Fruit fly (Drosophila melanogaster) whole organism, embryonic: ENCODE data around the gene CG9586.

Experiments
- Abd-B ChIP-seq: fragments of 200-800 bp; sonication (Bioruptor generic); optimal IDR thresholded peaks from 2 replicates; lab custom pipeline; 2018; ENCODE audit warnings: missing biosample characterization, mild to moderate bottlenecking, missing genetic modification characterization, moderate library complexity
- Aef1 ChIP-seq: fragments of 200-800 bp; sonication (Bioruptor generic); IDR thresholded peaks from 3 replicates; pipeline ENCODE4 v1.3.6; 2022; ENCODE audit warnings: missing biosample characterization, missing genetic modification characterization
- Awh ChIP-seq: fragments of 200-800 bp; sonication (Bioruptor generic); IDR thresholded peaks from 2 replicates; pipeline ENCODE4, ENCODE4 v1.3.6; 2022; ENCODE audit warnings: missing biosample characterization, missing genetic modification characterization
- B-H1 ChIP-seq: fragments of 200-800 bp; sonication (Bioruptor generic); IDR thresholded peaks from 3 replicates; pipeline ENCODE4 v1.3.6; 2022; ENCODE audit warnings: missing biosample characterization, missing genetic modification characterization
- B-H2 ChIP-seq: fragments of 200-800 bp; sonication (Bioruptor generic); optimal IDR thresholded peaks from 2 replicates; lab custom pipeline; 2018; ENCODE audit warnings: missing biosample characterization, mild to moderate bottlenecking, missing genetic modification characterization
- Bgb ChIP-seq: fragments of 200-800 bp; sonication (Bioruptor generic); IDR thresholded peaks from 2 replicates; pipeline ENCODE4 v1.3.6; 2022; ENCODE audit warnings: missing biosample characterization, missing genetic modification characterization; ENCODE audit not compliant: partially characterized antibody
- C15 ChIP-seq: fragments of 200-800 bp; sonication (Bioruptor generic); IDR thresholded peaks from 3 replicates; pipeline ENCODE4 v1.3.6; 2022; ENCODE audit warnings: missing biosample characterization, missing genetic modification characterization
- CG13624 ChIP-seq: fragments of 200-800 bp; sonication (Bioruptor generic); optimal IDR thresholded peaks from 2 replicates; lab custom pipeline; 2016; ENCODE audit warnings: missing biosample characterization, missing genetic modification characterization
- CG13894 ChIP-seq: fragments of 200-800 bp; sonication (Bioruptor generic); optimal IDR thresholded peaks from 3 replicates; lab custom pipeline; 2018; ENCODE audit warnings: missing biosample characterization, mild to moderate bottlenecking, missing genetic modification characterization, moderate library complexity
- CG14050 ChIP-seq: fragments of 200-800 bp; sonication (Bioruptor generic); IDR thresholded peaks from 3 replicates; pipeline ENCODE4 v1.3.6; 2022; ENCODE audit warnings: missing biosample characterization, missing genetic modification characterization
- CG14965 ChIP-seq: fragments of 200-800 bp; sonication (Bioruptor generic); optimal IDR thresholded peaks from 2 replicates; lab custom pipeline; 2016; ENCODE audit warnings: missing biosample characterization, missing genetic modification characterization, borderline replicate concordance
- CG15514 ChIP-seq: fragments of 200-800 bp; sonication (Bioruptor generic); optimal IDR thresholded peaks from 3 replicates; lab custom pipeline; 2017; ENCODE audit warnings: missing biosample characterization, missing genetic modification characterization, mild to moderate bottlenecking, moderate library complexity, missing genetic modification reagents
- CG1603 ChIP-seq: fragments of 200-800 bp; sonication (Bioruptor generic); optimal IDR thresholded peaks from 2 replicates; lab custom pipeline; 2019; ENCODE audit warnings: missing biosample characterization, mild to moderate bottlenecking, missing genetic modification characterization, moderate library complexity
- CG16813 ChIP-seq: fragments of 200-800 bp; sonication (Bioruptor generic); IDR thresholded peaks from 3 replicates; pipeline ENCODE4 v1.3.6; 2022; ENCODE audit warnings: missing biosample characterization, missing genetic modification characterization; ENCODE audit not compliant: partially characterized antibody
- CG17186 ChIP-seq: fragments of 200-800 bp; sonication (Bioruptor generic); optimal IDR thresholded peaks from 3 replicates; lab custom pipeline; 2017; ENCODE audit warnings: missing biosample characterization, missing genetic modification reagents, missing genetic modification characterization
- CG17361 ChIP-seq: fragments of 200-800 bp; sonication (Bioruptor generic); IDR thresholded peaks from 3 replicates; pipeline ENCODE4 v1.3.6; 2022; ENCODE audit warnings: missing biosample characterization, missing genetic modification characterization
- CG18764 ChIP-seq: fragments of 200-800 bp; sonication (Bioruptor generic); optimal IDR thresholded peaks from 3 replicates; lab custom pipeline; 2016; ENCODE audit warnings: missing biosample characterization, missing genetic modification characterization
- CG2678 ChIP-seq: fragments of 200-800 bp; sonication (Bioruptor generic); optimal IDR thresholded peaks from 3 replicates; lab custom pipeline; 2019; ENCODE audit warnings: missing biosample characterization, mild to moderate bottlenecking, missing genetic modification characterization, moderate library complexity
- CG2712 ChIP-seq: fragments of 200-800 bp; optimal IDR thresholded peaks from 3 replicates; lab custom pipeline; 2019; ENCODE audit warnings: missing biosample characterization, mild to moderate bottlenecking, missing genetic modification characterization, moderate library complexity
- CG30431 ChIP-seq: fragments of 200-800 bp; sonication (Bioruptor generic); optimal IDR thresholded peaks from 2 replicates; lab custom pipeline; 2017; ENCODE audit warnings: missing biosample characterization, missing genetic modification characterization
- CG32772 ChIP-seq: fragments of 200-800 bp; sonication (Bioruptor generic); IDR thresholded peaks from 2 replicates; pipeline ENCODE4 v1.3.6; 2022; ENCODE audit warnings: missing biosample characterization, missing genetic modification characterization
- CG3847 ChIP-seq: fragments of 200-800 bp; sonication (Bioruptor generic); IDR thresholded peaks from 2 replicates; pipeline ENCODE4 v1.3.6; 2022; ENCODE audit warnings: missing biosample characterization, missing genetic modification characterization
- CG4820 ChIP-seq: fragments of 200-800 bp; sonication (Bioruptor generic); optimal IDR thresholded peaks from 3 replicates; lab custom pipeline; 2016; ENCODE audit warnings: missing biosample characterization, missing genetic modification characterization
- CG5180 ChIP-seq: fragments of 200-800 bp; sonication (Bioruptor generic); optimal IDR thresholded peaks from 3 replicates; lab custom pipeline; 2017; ENCODE audit warnings: missing biosample characterization, missing genetic modification characterization, mild to moderate bottlenecking, moderate library complexity, missing genetic modification reagents
- CG7987 ChIP-seq: fragments of 200-800 bp; sonication (Bioruptor generic); optimal IDR thresholded peaks from 2 replicates; lab custom pipeline; 2018; ENCODE audit warnings: missing biosample characterization, mild to moderate bottlenecking, missing genetic modification characterization, moderate library complexity
- CTCF ChIP-seq: fragments of 200-800 bp; sonication (Bioruptor generic); optimal IDR thresholded peaks from 2 replicates; lab custom pipeline; 2017; ENCODE audit warnings: missing biosample characterization, mild to moderate bottlenecking, missing genetic modification characterization, moderate library complexity
- CoRest ChIP-seq: fragments of 200-800 bp; sonication (Bioruptor generic); optimal IDR thresholded peaks from 3 replicates; lab custom pipeline; 2018; ENCODE audit warnings: missing biosample characterization, mild to moderate bottlenecking, missing genetic modification characterization, moderate library complexity
- Jarid2 ChIP-seq: fragments of 200-800 bp; sonication (Bioruptor generic); optimal IDR thresholded peaks from 3 replicates; lab custom pipeline; 2017; ENCODE audit warnings: mild to moderate bottlenecking, missing biosample characterization, missing genetic modification reagents, missing genetic modification characterization
- NC2α ChIP-seq: fragments of 200-800 bp; sonication (Bioruptor generic); optimal IDR thresholded peaks from 2 replicates; lab custom pipeline; 2016; ENCODE audit warnings: missing biosample characterization, missing genetic modification characterization
- Nf-YC ChIP-seq: fragments of 200-800 bp; optimal IDR thresholded peaks from 3 replicates; lab custom pipeline; 2019; ENCODE audit warnings: missing biosample characterization, mild to moderate bottlenecking, missing genetic modification characterization, moderate library complexity
- NfI ChIP-seq: fragments of 200-800 bp; sonication (Bioruptor generic); optimal IDR thresholded peaks from 3 replicates; lab custom pipeline; 2018; ENCODE audit warnings: missing biosample characterization, mild to moderate bottlenecking, missing genetic modification characterization, moderate library complexity
- Side ChIP-seq: fragments of 200-800 bp; sonication (Bioruptor generic); optimal IDR thresholded peaks from 2 replicates; lab custom pipeline; 2016; ENCODE audit warnings: missing biosample characterization, missing genetic modification characterization
- Six4 ChIP-seq: fragments of 200-800 bp; sonication (Bioruptor generic); optimal IDR thresholded peaks from 2 replicates; lab custom pipeline; 2016; ENCODE audit warnings: missing biosample characterization, missing genetic modification characterization
- Vsx1 ChIP-seq: fragments of 200-800 bp; sonication (Bioruptor generic); optimal IDR thresholded peaks from 2 replicates; lab custom pipeline; 2017; ENCODE audit warnings: missing biosample characterization, mild to moderate bottlenecking, missing genetic modification characterization, missing genetic modification reagents
- chif ChIP-seq, 2 experiments: fragments of 200-800 bp; sonication (Bioruptor generic); optimal IDR thresholded peaks; 3 replicates each; lab custom pipeline; 2016; ENCODE audit warnings: missing biosample characterization in 2 of 2, missing genetic modification characterization in 2 of 2
- chinmo ChIP-seq: fragments of 200-800 bp; sonication (Bioruptor generic); IDR thresholded peaks from 4 replicates; pipeline ENCODE4 v1.3.6; 2022; ENCODE audit warnings: missing biosample characterization, missing genetic modification characterization; ENCODE audit not compliant: partially characterized antibody
- ci ChIP-seq: fragments of 200-800 bp; sonication (Bioruptor generic); IDR thresholded peaks from 3 replicates; pipeline ENCODE4 v1.3.6; 2022; ENCODE audit warnings: missing biosample characterization, missing genetic modification characterization
- crol ChIP-seq: fragments of 200-800 bp; sonication (Bioruptor generic); IDR thresholded peaks from 2 replicates; pipeline ENCODE4 v1.3.6; 2022; ENCODE audit warnings: missing biosample characterization, missing genetic modification characterization
- crp ChIP-seq, 2 experiments: fragments of 200-800 bp; sonication (Bioruptor generic); optimal IDR thresholded peaks; 2 replicates in 1 of 2; 3 replicates in 1 of 2; lab custom pipeline; 2017; ENCODE audit warnings: missing biosample characterization in 2 of 2, missing genetic modification characterization in 2 of 2, mild to moderate bottlenecking in 1 of 2, moderate library complexity in 1 of 2
- kay ChIP-seq: fragments of 200-800 bp; sonication (Bioruptor generic); optimal IDR thresholded peaks from 2 replicates; lab custom pipeline; 2016; ENCODE audit warnings: missing biosample characterization, missing genetic modification characterization
- lab ChIP-seq: fragments of 200-800 bp; sonication (Bioruptor generic); optimal IDR thresholded peaks from 3 replicates; lab custom pipeline; 2017; ENCODE audit warnings: missing biosample characterization, missing genetic modification characterization, mild to moderate bottlenecking, moderate library complexity, missing genetic modification reagents
- pfk ChIP-seq: fragments of 200-800 bp; sonication (Bioruptor generic); optimal IDR thresholded peaks from 2 replicates; lab custom pipeline; 2018; ENCODE audit warnings: missing biosample characterization, mild to moderate bottlenecking, missing genetic modification characterization, moderate library complexity
- prd ChIP-seq, 3 experiments: fragments of >200 bp in 2 of 3; fragments of 200-800 bp in 1 of 3; sonication (Bioruptor generic) in 1 of 3; optimal IDR thresholded peaks in 2 of 3; IDR thresholded peaks in 1 of 3; 2 replicates in 2 of 3; 3 replicates in 1 of 3; pipeline versions ENCODE4 v1.3.6 to Lab custom; 2017 to 2022; ENCODE audit warnings: missing biosample characterization in 1 of 3, missing genetic modification characterization in 1 of 3
- psq ChIP-seq: fragments of 200-800 bp; sonication (Bioruptor generic); optimal IDR thresholded peaks from 2 replicates; lab custom pipeline; 2017; ENCODE audit warnings: missing biosample characterization, missing genetic modification characterization
- sisA ChIP-seq: fragments of 200-800 bp; sonication (Bioruptor generic); IDR thresholded peaks from 2 replicates; pipeline ENCODE4 v1.3.6; 2022; ENCODE audit warnings: missing biosample characterization, missing genetic modification characterization
- unpg ChIP-seq: fragments of 200-800 bp; sonication (Bioruptor generic); optimal IDR thresholded peaks from 3 replicates; lab custom pipeline; 2018; ENCODE audit warnings: missing biosample characterization, mild to moderate bottlenecking, missing genetic modification characterization, moderate library complexity
- wor ChIP-seq: fragments of 200-800 bp; sonication (Bioruptor generic); IDR thresholded peaks from 2 replicates; pipeline ENCODE4 v1.3.6; 2022; ENCODE audit warnings: missing biosample characterization, missing genetic modification characterization
- zen ChIP-seq: fragments of 200-800 bp; sonication (Bioruptor generic); optimal IDR thresholded peaks from 3 replicates; lab custom pipeline; 2018; ENCODE audit warnings: missing biosample characterization, mild to moderate bottlenecking, missing genetic modification characterization, moderate library complexity
- zf30C ChIP-seq: fragments of 200-800 bp; sonication (Bioruptor generic); optimal IDR thresholded peaks from 3 replicates; lab custom pipeline; 2018; ENCODE audit warnings: missing biosample characterization, mild to moderate bottlenecking, missing genetic modification characterization

The CG9586 gene

dm6 chr2L:9158341-9158740 is 8.0 kb downstream of the CG9586 start (continued):
- TF ChIP-seq kay (GFP tag; lab: Kevin White, UChicago) (peak; percentile 77), Awh (GFP tag; lab: Robert Waterston, UW) (peak; percentile 62; the same call in 1 of the 2 replicates), CG5180 (GFP tag; lab: Kevin White, UChicago) (peak; percentile 55), CG14050 (0 out of 3 replicates have a peak, but pooled peaks have one; percentile 14), Bgb (GFP tag; lab: Robert Waterston, UW) (peak; percentile 52; the same call in 1 of the 2 replicates), CG18764 (no peak), CG14965 (GFP tag; lab: Kevin White, UChicago) (no peak), crol (GFP tag; lab: Robert Waterston, UW) (0 out of 2 replicates have a peak, but pooled peaks have one; percentile 14), NfI (GFP tag; lab: Kevin White, UChicago) (peak; percentile 23), lab (GFP tag; lab: Kevin White, UChicago) (peak; percentile 5), CG17186 (no peak), prd (optimal IDR thresholded peaks at IDR 0.05; lab: Kevin White, UChicago) (no peak), prd (GFP tag; IDR thresholded peaks at IDR 0.05; lab: Robert Waterston, UW) (no peak), psq (GFP tag; lab: Kevin White, UChicago) (no peak), CG30431 (GFP tag; lab: Kevin White, UChicago) (no peak), zen (tag; lab: Kevin White, UChicago) (peak; percentile 69), Vsx1 (peak; percentile 1), B-H2 (GFP tag; lab: Kevin White, UChicago) (peak; percentile 33), CG1603 (tag; lab: Kevin White, UChicago) (peak; percentile 47), CG16813 (GFP tag; lab: Robert Waterston, UW) (0 out of 3 replicates have a peak, but pooled peaks have one; percentile 37), sisA (GFP tag; lab: Robert Waterston, UW) (no peak), unpg (GFP tag; lab: Kevin White, UChicago) (peak; percentile 3), CG3847 (GFP tag; lab: Robert Waterston, UW) (no peak), CG4820 (GFP tag; lab: Kevin White, UChicago) (no peak), NC2α (GFP tag; lab: Kevin White, UChicago) (no peak), chif (GFP tag; optimal IDR thresholded peaks at IDR 0.05; lab: Kevin White, UChicago) (no peak), Jarid2 (peak; percentile 17), CG13624 (GFP tag; lab: Kevin White, UChicago) (peak; percentile 17), CG2712 (tag; lab: Kevin White, UChicago) (peak; percentile 31), CG13894 (peak; percentile 53), crp (GFP tag; optimal IDR thresholded peaks at IDR 0.05; lab: Kevin White, UChicago) (peak in 1 of 2 experiments; percentile 11), CTCF (GFP tag; lab: Kevin White, UChicago) (peak; percentile 70), B-H1 (GFP tag; lab: Robert Waterston, UW) (no peak), Six4 (no peak), Nf-YC (tag; lab: Kevin White, UChicago) (peak; percentile 39), Side (GFP tag; lab: Kevin White, UChicago) (no peak), pfk (GFP tag; lab: Kevin White, UChicago) (no peak), C15 (GFP tag; lab: Robert Waterston, UW) (no peak), CG7987 (GFP tag; lab: Kevin White, UChicago) (peak; percentile 31), ci (GFP tag; lab: Robert Waterston, UW) (peak; percentile 57; the same call in 1 of the 3 replicates), zf30C (GFP tag; lab: Kevin White, UChicago) (peak; percentile 3), CG17361 (GFP tag; lab: Robert Waterston, UW) (0 out of 3 replicates have a peak, but pooled peaks have one; percentile 9), Aef1 (GFP tag; lab: Robert Waterston, UW) (no peak), chinmo (GFP tag; lab: Robert Waterston, UW) (peak; percentile 67; the same call in 2 of the 4 replicates), CG2678 (no peak), Abd-B (peak; percentile 35), CG15514 (GFP tag; lab: Kevin White, UChicago) (peak; percentile 61), CoRest (tag; lab: Kevin White, UChicago) (peak; percentile 22), CG32772 (GFP tag; lab: Robert Waterston, UW) (no peak), wor (GFP tag; lab: Robert Waterston, UW) (no peak)
